Fruit fly (Drosophila melanogaster) whole organism, embryonic: ENCODE measurements around the gene CG44174.

Experiments
- ATbp ChIP-seq: fragments of 200-800 bp; sonication (Bioruptor generic); optimal IDR thresholded peaks from 2 replicates; lab custom pipeline; 2017; ENCODE audit warnings: missing biosample characterization, mild to moderate bottlenecking, missing genetic modification characterization, missing genetic modification reagents
- B-H1 ChIP-seq: fragments of 200-800 bp; sonication (Bioruptor generic); IDR thresholded peaks from 3 replicates; pipeline ENCODE4 v1.3.6; 2022; ENCODE audit warnings: missing biosample characterization, missing genetic modification characterization
- Blimp-1 ChIP-seq: fragments of 200-800 bp; sonication (Bioruptor generic); optimal IDR thresholded peaks from 3 replicates; lab custom pipeline; 2018; ENCODE audit warnings: missing biosample characterization, missing genetic modification characterization, mild to moderate bottlenecking, moderate library complexity, missing genetic modification reagents
- C15 ChIP-seq: fragments of 200-800 bp; sonication (Bioruptor generic); IDR thresholded peaks from 3 replicates; pipeline ENCODE4 v1.3.6; 2022; ENCODE audit warnings: missing biosample characterization, missing genetic modification characterization
- CG10267 ChIP-seq: fragments of 200-800 bp; sonication (Bioruptor generic); optimal IDR thresholded peaks from 2 replicates; lab custom pipeline; 2018; ENCODE audit warnings: missing biosample characterization, mild to moderate bottlenecking, missing genetic modification characterization, moderate library complexity
- CG10462 ChIP-seq: fragments of 200-800 bp; sonication (Bioruptor generic); optimal IDR thresholded peaks from 2 replicates; lab custom pipeline; 2016; ENCODE audit warnings: missing biosample characterization, missing genetic modification characterization
- CG10979 ChIP-seq: fragments of 200-800 bp; sonication (Bioruptor generic); optimal IDR thresholded peaks from 2 replicates; lab custom pipeline; 2018; ENCODE audit warnings: missing biosample characterization, mild to moderate bottlenecking, missing genetic modification characterization, moderate library complexity
- CG11504 ChIP-seq: fragments of 200-800 bp; sonication (Bioruptor generic); optimal IDR thresholded peaks from 3 replicates; lab custom pipeline; 2019; ENCODE audit warnings: missing biosample characterization, mild to moderate bottlenecking, missing genetic modification characterization, moderate library complexity
- CG11696 ChIP-seq: fragments of 200-800 bp; sonication (Bioruptor generic); IDR thresholded peaks from 2 replicates; pipeline ENCODE4 v1.3.6; 2022; ENCODE audit warnings: missing biosample characterization, missing genetic modification characterization
- CG12391 ChIP-seq: fragments of 200-800 bp; sonication (Bioruptor generic); optimal IDR thresholded peaks from 3 replicates; lab custom pipeline; 2018; ENCODE audit warnings: missing biosample characterization, mild to moderate bottlenecking, missing genetic modification characterization, moderate library complexity
- CG12769 ChIP-seq: fragments of 200-800 bp; sonication (Bioruptor generic); optimal IDR thresholded peaks from 2 replicates; lab custom pipeline; 2019; ENCODE audit warnings: missing biosample characterization, mild to moderate bottlenecking, missing genetic modification characterization, moderate library complexity
- CG14710 ChIP-seq: fragments of 200-800 bp; sonication (Bioruptor generic); optimal IDR thresholded peaks from 3 replicates; lab custom pipeline; 2019; ENCODE audit warnings: missing biosample characterization, mild to moderate bottlenecking, missing genetic modification characterization, moderate library complexity
- CG16813 ChIP-seq: fragments of 200-800 bp; sonication (Bioruptor generic); IDR thresholded peaks from 3 replicates; pipeline ENCODE4 v1.3.6; 2022; ENCODE audit warnings: missing biosample characterization, missing genetic modification characterization; ENCODE audit not compliant: partially characterized antibody
- CG17328 ChIP-seq: fragments of 200-800 bp; sonication (Bioruptor generic); IDR thresholded peaks from 2 replicates; pipeline ENCODE4 v1.3.6; 2022; ENCODE audit warnings: missing biosample characterization, missing genetic modification characterization
- CG17361 ChIP-seq: fragments of 200-800 bp; sonication (Bioruptor generic); IDR thresholded peaks from 3 replicates; pipeline ENCODE4 v1.3.6; 2022; ENCODE audit warnings: missing biosample characterization, missing genetic modification characterization
- CG17912 ChIP-seq: fragments of 200-800 bp; sonication (Bioruptor generic); optimal IDR thresholded peaks from 2 replicates; lab custom pipeline; 2018; ENCODE audit warnings: missing biosample characterization, mild to moderate bottlenecking, missing genetic modification characterization
- CG18262 ChIP-seq: fragments of 200-800 bp; optimal IDR thresholded peaks from 3 replicates; lab custom pipeline; 2019; ENCODE audit warnings: missing biosample characterization, mild to moderate bottlenecking, missing genetic modification characterization, moderate library complexity
- CG2129 ChIP-seq: fragments of 200-800 bp; sonication (Bioruptor generic); IDR thresholded peaks from 2 replicates; pipeline ENCODE4 v1.3.6; 2022; ENCODE audit warnings: missing biosample characterization, missing genetic modification characterization; ENCODE audit not compliant: partially characterized antibody
- CG2712 ChIP-seq: fragments of 200-800 bp; optimal IDR thresholded peaks from 3 replicates; lab custom pipeline; 2019; ENCODE audit warnings: missing biosample characterization, mild to moderate bottlenecking, missing genetic modification characterization, moderate library complexity
- CG31441 ChIP-seq: fragments of 200-800 bp; sonication (Bioruptor generic); IDR thresholded peaks from 2 replicates; pipeline ENCODE4 v1.3.6; 2022; ENCODE audit warnings: missing biosample characterization, missing genetic modification characterization
- CG4404 ChIP-seq: fragments of 200-800 bp; sonication (Bioruptor generic); IDR thresholded peaks from 2 replicates; pipeline ENCODE4 v1.3.6; 2022; ENCODE audit warnings: missing biosample characterization, missing genetic modification characterization
- CG9817 ChIP-seq: fragments of 200-800 bp; sonication (Bioruptor generic); optimal IDR thresholded peaks from 2 replicates; lab custom pipeline; 2018; ENCODE audit warnings: missing biosample characterization, mild to moderate bottlenecking, missing genetic modification characterization, moderate library complexity
- Drgx ChIP-seq: fragments of 200-800 bp; sonication (Bioruptor generic); IDR thresholded peaks from 2 replicates; pipeline ENCODE4 v1.3.6; 2022; ENCODE audit warnings: missing biosample characterization, missing genetic modification characterization
- Eip74EF ChIP-seq, 2 experiments: fragments of 200-800 bp in 1 of 2; fragments of >200 bp in 1 of 2; sonication (Bioruptor generic) in 1 of 2; optimal IDR thresholded peaks; 2 replicates each; lab custom pipeline; 2017 to 2019; ENCODE audit warnings: missing biosample characterization in 2 of 2, missing genetic modification characterization in 2 of 2, mild to moderate bottlenecking in 1 of 2, moderate library complexity in 1 of 2
- Ets65A ChIP-seq: fragments of 200-800 bp; sonication (Bioruptor generic); peaks from one replicate; lab custom pipeline; 2016; ENCODE audit warnings: missing biosample characterization, missing genetic modification characterization
- Hr78 ChIP-seq, 2 experiments: fragments of 200-800 bp in 1 of 2; fragments of >200 bp in 1 of 2; sonication (Bioruptor generic) in 1 of 2; optimal IDR thresholded peaks; 2 replicates each; lab custom pipeline; 2017 to 2019; ENCODE audit warnings: missing biosample characterization in 2 of 2, missing genetic modification characterization in 2 of 2, mild to moderate bottlenecking in 1 of 2, moderate library complexity in 1 of 2
- Lim3 ChIP-seq: fragments of 200-800 bp; sonication (Bioruptor generic); IDR thresholded peaks from 2 replicates; pipeline ENCODE4 v1.3.6; 2022; ENCODE audit warnings: missing biosample characterization, missing genetic modification characterization
- Nf-YB ChIP-seq: fragments of 200-800 bp; sonication (Bioruptor generic); optimal IDR thresholded peaks from 3 replicates; lab custom pipeline; 2019; ENCODE audit warnings: missing biosample characterization, mild to moderate bottlenecking, missing genetic modification characterization, moderate library complexity
- Sox102F ChIP-seq: fragments of 200-800 bp; sonication (Bioruptor generic); optimal IDR thresholded peaks from 2 replicates; lab custom pipeline; 2018; ENCODE audit warnings: missing biosample characterization, mild to moderate bottlenecking, missing genetic modification characterization, moderate library complexity
- bsh ChIP-seq, 2 experiments: fragments of 200-800 bp; sonication (Bioruptor generic); optimal IDR thresholded peaks; 2 replicates each; lab custom pipeline; 2017 to 2018; ENCODE audit warnings: mild to moderate bottlenecking in 2 of 2, missing biosample characterization in 2 of 2, missing genetic modification characterization in 2 of 2, moderate library complexity in 1 of 2
- cas ChIP-seq: fragments of 200-800 bp; sonication (Bioruptor generic); IDR thresholded peaks from 2 replicates; pipeline ENCODE4 v1.3.6; 2022; ENCODE audit warnings: missing biosample characterization, missing genetic modification characterization
- cg ChIP-seq: fragments of 200-800 bp; sonication (Bioruptor generic); optimal IDR thresholded peaks from 3 replicates; lab custom pipeline; 2019; ENCODE audit warnings: missing biosample characterization, mild to moderate bottlenecking, missing genetic modification characterization, moderate library complexity
- chn ChIP-seq: fragments of 200-800 bp; sonication (Bioruptor generic); optimal IDR thresholded peaks from 2 replicates; lab custom pipeline; 2016; ENCODE audit warnings: missing biosample characterization, missing genetic modification characterization
- dmrt11E ChIP-seq: fragments of 200-800 bp; sonication (Bioruptor generic); optimal IDR thresholded peaks from 3 replicates; lab custom pipeline; 2018; ENCODE audit warnings: missing biosample characterization, mild to moderate bottlenecking, missing genetic modification characterization, moderate library complexity
- fd96Cb ChIP-seq: fragments of 200-800 bp; sonication (Bioruptor generic); optimal IDR thresholded peaks from 2 replicates; lab custom pipeline; 2018; ENCODE audit warnings: missing biosample characterization, mild to moderate bottlenecking, missing genetic modification characterization, moderate library complexity
- gem ChIP-seq: fragments of 200-800 bp; sonication (Bioruptor generic); optimal IDR thresholded peaks from 2 replicates; lab custom pipeline; 2019; ENCODE audit warnings: missing biosample characterization, mild to moderate bottlenecking, missing genetic modification characterization, moderate library complexity
- her ChIP-seq: fragments of 200-800 bp; sonication (Bioruptor generic); optimal IDR thresholded peaks from 2 replicates; lab custom pipeline; 2016; ENCODE audit warnings: missing biosample characterization, missing genetic modification characterization
- lbe ChIP-seq: fragments of 200-800 bp; sonication (Bioruptor generic); optimal IDR thresholded peaks from 2 replicates; lab custom pipeline; 2016; ENCODE audit warnings: missing biosample characterization, mild to moderate bottlenecking, missing genetic modification characterization
- lola ChIP-seq, 3 experiments: fragments of >200 bp in 2 of 3; fragments of 200-800 bp in 1 of 3; sonication (Bioruptor generic) in 1 of 3; optimal IDR thresholded peaks; 2 replicates each; lab custom pipeline; 2017 to 2019; ENCODE audit warnings: missing biosample characterization in 3 of 3, missing genetic modification characterization in 3 of 3, mild to moderate bottlenecking in 1 of 3, moderate library complexity in 1 of 3
- nmo ChIP-seq: fragments of 200-800 bp; sonication (Bioruptor generic); optimal IDR thresholded peaks from 2 replicates; lab custom pipeline; 2018; ENCODE audit warnings: missing biosample characterization, mild to moderate bottlenecking, missing genetic modification characterization, moderate library complexity
- nom ChIP-seq: fragments of 200-800 bp; sonication (Bioruptor generic); optimal IDR thresholded peaks from 2 replicates; lab custom pipeline; 2017; ENCODE audit warnings: missing biosample characterization, missing genetic modification characterization, mild to moderate bottlenecking, moderate library complexity, missing genetic modification reagents
- oc ChIP-seq: fragments of 200-800 bp; sonication (Bioruptor generic); optimal IDR thresholded peaks from 2 replicates; lab custom pipeline; 2018; ENCODE audit warnings: missing biosample characterization, mild to moderate bottlenecking, missing genetic modification characterization, moderate library complexity
- phol ChIP-seq: fragments of 200-800 bp; sonication (Bioruptor generic); optimal IDR thresholded peaks from 3 replicates; lab custom pipeline; 2018; ENCODE audit warnings: missing biosample characterization, mild to moderate bottlenecking, missing genetic modification characterization, moderate library complexity
- sens ChIP-seq: fragments of 200-800 bp; sonication (Bioruptor generic); peaks from one replicate; lab custom pipeline; 2016; ENCODE audit warnings: missing biosample characterization, missing genetic modification characterization
- zfh1 ChIP-seq: fragments of 200-800 bp; sonication (Bioruptor generic); IDR thresholded peaks from 3 replicates; pipeline ENCODE4 v1.3.6; 2022; ENCODE audit warnings: missing biosample characterization, missing genetic modification characterization
- zfh2 ChIP-seq: fragments of 200-800 bp; sonication (Bioruptor generic); optimal IDR thresholded peaks from 2 replicates; lab custom pipeline; 2016; ENCODE audit warnings: missing biosample characterization, missing genetic modification characterization

CG44174 gene

dm6 chr3R:19292971-19293370, 4.5 kb downstream of the CG44174 start:
- peak; percentile 90 for TF ChIP-seq Blimp-1
- TF ChIP-seq oc (tag; lab: Kevin White, UChicago) = peak; percentile 67
- no peak for TF ChIP-seq Lim3 (GFP tag; lab: Robert Waterston, UW)
- no peak for TF ChIP-seq CG9817
- peak; percentile 56 for TF ChIP-seq CG12769 (tag; lab: Kevin White, UChicago)
- peak in 1 of 2 experiments; percentile 11 for TF ChIP-seq Hr78 (GFP tag; optimal IDR thresholded peaks at IDR 0.05; lab: Kevin White, UChicago)
- TF ChIP-seq cas (GFP tag; lab: Robert Waterston, UW) = no peak
- TF ChIP-seq cg = peak; percentile 18
- peak in 1 of 2 experiments; percentile 12 for TF ChIP-seq Eip74EF (GFP tag; optimal IDR thresholded peaks at IDR 0.05; lab: Kevin White, UChicago)
- TF ChIP-seq, all 482 proteins: peak for 6

- TF ChIP-seq CG17912 = no peak
- TF ChIP-seq Ets65A (GFP tag; lab: Kevin White, UChicago) = peak; percentile 78
- TF ChIP-seq B-H1 = no peak
- TF ChIP-seq CG16813 (GFP tag; lab: Robert Waterston, UW) = 0 out of 3 replicates have a peak, but pooled peaks have one; percentile 18
- peak; percentile 12 for TF ChIP-seq Nf-YB
- TF ChIP-seq zfh1 (GFP tag; lab: Robert Waterston, UW) = 0 out of 3 replicates have a peak, but pooled peaks have one; percentile 20
Observed at dm6 chr3R:19287693-19288092, 9.8 kb downstream of the CG44174 start.

dm6 chr3R:19286488-19286887, 11.0 kb downstream of the CG44174 start:
- peak; percentile 38; the same call in 1 of the 2 replicates for TF ChIP-seq CG17328 (GFP tag; lab: Robert Waterston, UW)
- peak; percentile 44 to 50 for TF ChIP-seq bsh (GFP tag; optimal IDR thresholded peaks at IDR 0.05; lab: Kevin White, UChicago)
- peak; percentile 31 for TF ChIP-seq phol (tag; lab: Kevin White, UChicago)
- peak; percentile 68 for TF ChIP-seq sens (GFP tag; lab: Kevin White, UChicago)
- TF ChIP-seq CG17361 (GFP tag; lab: Robert Waterston, UW) = 0 out of 3 replicates have a peak, but pooled peaks have one; percentile 27
- no peak for TF ChIP-seq zfh2 (GFP tag; lab: Kevin White, UChicago)
- TF ChIP-seq lbe = peak; percentile 89
- peak; percentile 39 for TF ChIP-seq CG2712 (tag; lab: Kevin White, UChicago)
- no peak for TF ChIP-seq chn (GFP tag; lab: Kevin White, UChicago)
- no peak for TF ChIP-seq CG2129
- TF ChIP-seq fd96Cb (tag; lab: Kevin White, UChicago) = peak; percentile 14
- peak; percentile 39; the same call in 1 of the 2 replicates for TF ChIP-seq Drgx (GFP tag; lab: Robert Waterston, UW)
- peak; percentile 48 for TF ChIP-seq Sox102F
- peak; percentile 6 for TF ChIP-seq CG10267 (tag; lab: Kevin White, UChicago)
- peak; percentile 18; the same call in 1 of the 2 replicates for TF ChIP-seq CG31441
- peak; percentile 12 for TF ChIP-seq CG12391 (tag; lab: Kevin White, UChicago)
- peak; percentile 1 for TF ChIP-seq CG14710 (tag; lab: Kevin White, UChicago)
- peak; percentile 60 for TF ChIP-seq dmrt11E (tag; lab: Kevin White, UChicago)
- TF ChIP-seq C15 (GFP tag; lab: Robert Waterston, UW) = no peak
- no peak for TF ChIP-seq CG11696
- TF ChIP-seq ATbp (GFP tag; lab: Kevin White, UChicago) = no peak
- peak; percentile 6 for TF ChIP-seq CG11504 (tag; lab: Kevin White, UChicago)
- peak; percentile 24 for TF ChIP-seq CG18262 (tag; lab: Kevin White, UChicago)
- TF ChIP-seq CG4404 (GFP tag; lab: Robert Waterston, UW) = peak; percentile 31; the same call in 1 of the 2 replicates
- TF ChIP-seq lola (GFP tag; optimal IDR thresholded peaks at IDR 0.05; lab: Kevin White, UChicago) = peak in 1 of 3 experiments; percentile 34
- peak; percentile 25 for TF ChIP-seq nmo
- TF ChIP-seq CG10462 = no peak
- TF ChIP-seq CG10979 (tag; lab: Kevin White, UChicago) = peak; percentile 36
- TF ChIP-seq nom (GFP tag; lab: Kevin White, UChicago) = peak; percentile 70
- no peak for TF ChIP-seq her (GFP tag; lab: Kevin White, UChicago)
- TF ChIP-seq gem (tag; lab: Kevin White, UChicago) = peak; percentile 45
